Fruit fly (Drosophila melanogaster) Kc167 (cell line): ENCODE measurements around the gene Polr1E.

ENCODE experiments used
- Myc ChIP-seq: fragments of >200 bp; optimal IDR thresholded peaks from 2 replicates; lab custom pipeline; 2017; ENCODE audit warnings: missing external identifiers
- Sin3A ChIP-seq: fragments of >200 bp; optimal IDR thresholded peaks from 2 replicates; lab custom pipeline; 2018; ENCODE audit warnings: missing external identifiers
- h ChIP-seq: fragments of >200 bp; optimal IDR thresholded peaks from 3 replicates; lab custom pipeline; 2018; ENCODE audit warnings: missing external identifiers
- insv ChIP-seq: fragments of >200 bp; optimal IDR thresholded peaks from 3 replicates; lab custom pipeline; 2018; ENCODE audit warnings: missing external identifiers
- psq ChIP-seq: fragments of >200 bp; optimal IDR thresholded peaks from 2 replicates; lab custom pipeline; 2017; ENCODE audit warnings: missing external identifiers
- ttk ChIP-seq: sonication (Bioruptor generic); optimal IDR thresholded peaks from 2 replicates; lab custom pipeline; 2017; ENCODE audit warnings: missing external identifiers

The Polr1E gene

dm6 chr3R:18301569-18301968 is at the start of gene Polr1E:
TSS of gene Polr1E (minus strand) at chr3R:18301728.
- TF ChIP-seq Sin3A (lab: Kevin White, UChicago) (no peak), Myc (no peak), h (no peak), psq (lab: Kevin White, UChicago) (no peak), insv (lab: Kevin White, UChicago) (no peak), ttk (no peak)

- TF ChIP-seq h (no peak), insv (lab: Kevin White, UChicago) (no peak)
Observed at dm6 chr3R:18338493-18338892, 37.0 kb upstream of the Polr1E start.

dm6 chr3R:18328842-18329241 is 27.3 kb upstream of the Polr1E start, which contains the start of gene naz:
TSS of gene naz (minus strand) at chr3R:18328942.
- TF ChIP-seq Sin3A (lab: Kevin White, UChicago) (no peak), psq (lab: Kevin White, UChicago) (no peak), ttk (no peak), h (no peak), Myc (no peak), insv (lab: Kevin White, UChicago) (no peak)

- no peak for TF ChIP-seq h
Observed at dm6 chr3R:18314824-18315690, 13.5 kb upstream of the Polr1E start.

- TF ChIP-seq insv (lab: Kevin White, UChicago): no peak
Observed at dm6 chr3R:18314320-18314719, 12.8 kb upstream of the Polr1E start, which contains the start of gene PKD. TSS of gene PKD (minus strand) at chr3R:18314407.

- no peak for TF ChIP-seq h
Observed at dm6 chr3R:18312761-18313160, 11.2 kb upstream of the Polr1E start.

dm6 chr3R:18311368-18311919 is 9.9 kb upstream of the Polr1E start:
- TF ChIP-seq ttk (no peak), Myc (no peak), Sin3A (lab: Kevin White, UChicago) (no peak), h (no peak), psq (lab: Kevin White, UChicago) (no peak), insv (lab: Kevin White, UChicago) (no peak)

- TF ChIP-seq h (no peak), insv (lab: Kevin White, UChicago) (no peak), psq (lab: Kevin White, UChicago) (no peak)
Observed at dm6 chr3R:18310766-18311367, 9.3 kb upstream of the Polr1E start.

dm6 chr3R:18309910-18310309 is 8.4 kb upstream of the Polr1E start:
- TF ChIP-seq Sin3A (lab: Kevin White, UChicago) (no peak), insv (lab: Kevin White, UChicago) (no peak), Myc (no peak), psq (lab: Kevin White, UChicago) (no peak), h (no peak), ttk (no peak)

- no peak for TF ChIP-seq Sin3A (lab: Kevin White, UChicago)
Observed at dm6 chr3R:18302749-18303148, 1.2 kb upstream of the Polr1E start, which contains the start of gene CG7126. TSS of gene CG7126 (minus strand) at chr3R:18302849.

dm6 chr3R:18298900-18299321 is 2.6 kb downstream of the Polr1E start, which contains the start of gene Dlc90F:
TSS of gene Dlc90F (plus strand) at chr3R:18299229.
- no peak for TF ChIP-seq Sin3A (lab: Kevin White, UChicago)
- no peak for TF ChIP-seq h
- no peak for TF ChIP-seq psq (lab: Kevin White, UChicago)
- TF ChIP-seq insv (lab: Kevin White, UChicago): no peak

- TF ChIP-seq h (no peak), ttk (no peak)
Observed at dm6 chr3R:18298298-18298899, 3.1 kb downstream of the Polr1E start.

- TF ChIP-seq ttk: no peak
- TF ChIP-seq Sin3A (lab: Kevin White, UChicago): no peak
- TF ChIP-seq psq (lab: Kevin White, UChicago): no peak
- TF ChIP-seq Myc: no peak
- TF ChIP-seq h: no peak
- no peak for TF ChIP-seq insv (lab: Kevin White, UChicago)
Observed at dm6 chr3R:18297444-18298297, 3.9 kb downstream of the Polr1E start.
